Fruit fly (Drosophila melanogaster): ENCODE results near the gene CG15734.

Gene CG15734

dm6 chrX:12050292-12050691, 36.5 kb downstream of the CG15734 start:
- TF ChIP-seq CTCF (optimal IDR thresholded peaks at IDR 0.05) (no peak), CG8478 (optimal IDR thresholded peaks at IDR 0.05) (no peak)

- TF ChIP-seq CTCF (optimal IDR thresholded peaks at IDR 0.05) = no peak
- TF ChIP-seq CG8478 (optimal IDR thresholded peaks at IDR 0.05) = no peak
These were observed 43.4 kb downstream of the CG15734 start, which contains the start of gene Ten-a for dm6 chrX:12043398-12043797. TSS of gene Ten-a (plus strand) at chrX:12043698.
